ENCODE assay signal across 4 fruit fly cellular contexts in the genomic region with DNA sequence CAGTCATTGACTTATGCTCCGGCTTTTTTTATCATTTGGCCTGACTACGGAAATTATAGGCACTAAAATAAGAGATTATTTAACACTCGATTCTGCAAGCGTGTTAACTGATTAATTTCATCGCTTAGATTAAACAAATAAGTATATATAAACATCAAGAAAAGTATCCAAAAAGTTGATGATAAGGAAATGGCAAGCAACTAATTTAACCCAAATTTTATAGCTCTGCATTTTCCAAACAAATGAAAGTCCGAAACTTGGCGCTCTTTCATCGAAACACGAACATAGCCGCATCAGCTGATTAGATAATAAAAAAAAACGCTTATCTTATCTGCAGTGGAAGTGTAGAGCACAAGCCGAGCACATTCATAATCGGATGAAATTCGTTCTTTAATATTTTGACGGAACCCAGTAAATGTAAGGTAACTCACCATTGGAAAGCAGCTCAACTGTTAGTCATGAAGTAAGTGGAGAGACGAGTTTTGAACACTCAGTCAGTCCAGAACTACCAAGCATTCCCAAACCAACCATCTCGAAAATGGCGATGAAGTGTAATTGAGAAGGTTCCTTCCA.
TF ChIP-seq lines count a peak whose summit lies in the region.

TSS of gene CG18480 (plus strand) at position 407 of the 573 bp plus-strand sequence.

- TF ChIP-seq CTCF in whole organism, embryonic (GFP tag; optimal IDR thresholded peaks at IDR 0.05; lab: Kevin White, UChicago) = no peak

TF ChIP-seq in whole organism, adult, 20 proteins besides CTCF, POLR2A, EP300 and RAD21:
- TF ChIP-seq CG14711 (tag; optimal IDR thresholded peaks at IDR 0.05; lab: Kevin White, UChicago) = peak; percentile 22
- TF ChIP-seq kay (GFP tag; lab: Kevin White, UChicago; ENCODE audit: borderline replicate concordance) = peak; percentile 97
- TF ChIP-seq CG1620 (GFP tag; optimal IDR thresholded peaks at IDR 0.05; lab: Kevin White, UChicago) = peak; percentile 16
- peak; percentile 49 for TF ChIP-seq CG5204 (GFP tag; optimal IDR thresholded peaks at IDR 0.05; lab: Kevin White, UChicago)
- no peak for TF ChIP-seq Clk (GFP tag; optimal IDR thresholded peaks at IDR 0.05; lab: Kevin White, UChicago)
- TF ChIP-seq CG7101 (tag; optimal IDR thresholded peaks at IDR 0.05; lab: Kevin White, UChicago) = peak; percentile 74
- TF ChIP-seq Hr96 (GFP tag; optimal IDR thresholded peaks at IDR 0.05; lab: Kevin White, UChicago) = peak; percentile 65
- TF ChIP-seq CG12768 (GFP tag; optimal IDR thresholded peaks at IDR 0.05; lab: Kevin White, UChicago) = peak; percentile 52
- peak; percentile 70 for TF ChIP-seq Mnt (GFP tag; optimal IDR thresholded peaks at IDR 0.05; lab: Kevin White, UChicago)
- TF ChIP-seq ovo (GFP tag; optimal IDR thresholded peaks at IDR 0.05; lab: Kevin White, UChicago) = no peak
- peak; percentile 48 for TF ChIP-seq CG11617 (GFP tag; optimal IDR thresholded peaks at IDR 0.05; lab: Kevin White, UChicago)
- peak; percentile 46 for TF ChIP-seq CG7045 (GFP tag; optimal IDR thresholded peaks at IDR 0.05; lab: Kevin White, UChicago)
- TF ChIP-seq CG33017 (tag; optimal IDR thresholded peaks at IDR 0.05; lab: Kevin White, UChicago) = peak; percentile 50
- TF ChIP-seq toe (GFP tag; optimal IDR thresholded peaks at IDR 0.05; lab: Kevin White, UChicago) = peak; percentile 67
- TF ChIP-seq bab1 (GFP tag; optimal IDR thresholded peaks at IDR 0.05; lab: Kevin White, UChicago) = no peak

TF ChIP-seq in whole organism, embryonic, 481 proteins besides CTCF, POLR2A, EP300 and RAD21 (continues in another document):
- peak; percentile 31 for TF ChIP-seq CG10209 (GFP tag; optimal IDR thresholded peaks at IDR 0.05; lab: Kevin White, UChicago)
- TF ChIP-seq HLH54F (GFP tag; optimal IDR thresholded peaks at IDR 0.05; lab: Kevin White, UChicago) = peak; percentile 42
- peak; percentile 9 for TF ChIP-seq D19B (GFP tag; optimal IDR thresholded peaks at IDR 0.05; lab: Kevin White, UChicago)
- peak; percentile 41; the same call in 1 of the 3 replicates for TF ChIP-seq ase (GFP tag; IDR thresholded peaks at IDR 0.05; lab: Robert Waterston, UW)
- no peak for TF ChIP-seq jigr1 (GFP tag; IDR thresholded peaks at IDR 0.05; lab: Robert Waterston, UW)
- peak; percentile 25 for TF ChIP-seq HHEX (GFP tag; optimal IDR thresholded peaks at IDR 0.05; lab: Kevin White, UChicago)
- TF ChIP-seq E2f2 (GFP tag; IDR thresholded peaks at IDR 0.05; lab: Robert Waterston, UW) = 0 out of 2 replicates have a peak, but pooled peaks have one; percentile 34
- TF ChIP-seq Taf1 (GFP tag; IDR thresholded peaks at IDR 0.05; lab: Robert Waterston, UW) = peak; percentile 28; the same call in 1 of the 2 replicates
- no peak for TF ChIP-seq jing (GFP tag; optimal IDR thresholded peaks at IDR 0.05; lab: Kevin White, UChicago)
- TF ChIP-seq fd64A (GFP tag; optimal IDR thresholded peaks at IDR 0.05; lab: Kevin White, UChicago) = no peak
- peak; percentile 27; the same call in 1 of the 3 replicates for TF ChIP-seq dysf (GFP tag; IDR thresholded peaks at IDR 0.05; lab: Robert Waterston, UW)
- TF ChIP-seq Sin3A (optimal IDR thresholded peaks at IDR 0.05; lab: Kevin White, UChicago) = no peak
- no peak for TF ChIP-seq p53 (GFP tag; optimal IDR thresholded peaks at IDR 0.05; lab: Kevin White, UChicago)
- TF ChIP-seq Atf-2 (GFP tag; optimal IDR thresholded peaks at IDR 0.05; lab: Kevin White, UChicago) = peak; percentile 20
- TF ChIP-seq kay (GFP tag; optimal IDR thresholded peaks at IDR 0.05; lab: Kevin White, UChicago) = peak; percentile 81
- TF ChIP-seq Trl (optimal IDR thresholded peaks at IDR 0.05; lab: Kevin White, UChicago) = no peak
- peak; percentile 45 for TF ChIP-seq Trl (GFP tag; optimal IDR thresholded peaks at IDR 0.05; lab: Kevin White, UChicago)
- no peak for TF ChIP-seq hth (optimal IDR thresholded peaks at IDR 0.05; lab: Kevin White, UChicago)
- TF ChIP-seq pan (optimal IDR thresholded peaks at IDR 0.05; lab: Kevin White, UChicago) = no peak
- peak in 1 of 2 experiments; percentile 46 for TF ChIP-seq pan (GFP tag; optimal IDR thresholded peaks at IDR 0.05 in 1 of 2, IDR thresholded peaks at IDR 0.05 in 1 of 2)
- peak; percentile 50 for TF ChIP-seq Xbp1 (GFP tag; optimal IDR thresholded peaks at IDR 0.05; lab: Kevin White, UChicago)
- peak; percentile 31 for TF ChIP-seq pho (GFP tag; optimal IDR thresholded peaks at IDR 0.05; lab: Kevin White, UChicago)

TF ChIP-seq in whole organism, prepupa, 60 proteins besides CTCF, POLR2A, EP300 and RAD21:
- TF ChIP-seq Gug (GFP tag; IDR thresholded peaks at IDR 0.05; lab: Robert Waterston, UW) = no peak
- TF ChIP-seq Ets21C (GFP tag; optimal IDR thresholded peaks at IDR 0.05; lab: Kevin White, UChicago) = peak; percentile 44
- peak; percentile 21 for TF ChIP-seq CG6792 (GFP tag; optimal IDR thresholded peaks at IDR 0.05; lab: Kevin White, UChicago)
- TF ChIP-seq CG11294 (GFP tag; IDR thresholded peaks at IDR 0.05; lab: Robert Waterston, UW) = no peak
- TF ChIP-seq Sox102F (GFP tag; optimal IDR thresholded peaks at IDR 0.05; lab: Kevin White, UChicago) = peak; percentile 30
- TF ChIP-seq Eip93F (GFP tag; optimal IDR thresholded peaks at IDR 0.05; lab: Kevin White, UChicago) = no peak
- TF ChIP-seq acj6 (GFP tag; optimal IDR thresholded peaks at IDR 0.05; lab: Kevin White, UChicago) = no peak
- peak; percentile 87 for TF ChIP-seq vri (GFP tag; optimal IDR thresholded peaks at IDR 0.05; lab: Kevin White, UChicago)
- peak; percentile 54 for TF ChIP-seq Smox (GFP tag; optimal IDR thresholded peaks at IDR 0.05; lab: Kevin White, UChicago)
- peak; percentile 56 for TF ChIP-seq lz (GFP tag; optimal IDR thresholded peaks at IDR 0.05; lab: Kevin White, UChicago)
- TF ChIP-seq CG7368 (GFP tag; optimal IDR thresholded peaks at IDR 0.05; lab: Kevin White, UChicago) = no peak
- peak; percentile 12 for TF ChIP-seq Sox14 (GFP tag; optimal IDR thresholded peaks at IDR 0.05; lab: Kevin White, UChicago)
- 0 out of 3 replicates have a peak, but pooled peaks have one; percentile 12 for TF ChIP-seq eg (GFP tag; IDR thresholded peaks at IDR 0.05; lab: Robert Waterston, UW)
- TF ChIP-seq topi (GFP tag; optimal IDR thresholded peaks at IDR 0.05; lab: Kevin White, UChicago) = peak; percentile 24
- peak; percentile 80 for TF ChIP-seq Eip78C (GFP tag; lab: Kevin White, UChicago)
- no peak for TF ChIP-seq CG3032 (tag; optimal IDR thresholded peaks at IDR 0.05; lab: Kevin White, UChicago)
- peak; percentile 41 for TF ChIP-seq cyc (GFP tag; optimal IDR thresholded peaks at IDR 0.05; lab: Kevin White, UChicago)
- peak; percentile 52 for TF ChIP-seq Hr39 (GFP tag; optimal IDR thresholded peaks at IDR 0.05; lab: Kevin White, UChicago)
- peak; percentile 44 for TF ChIP-seq Met (GFP tag; optimal IDR thresholded peaks at IDR 0.05; lab: Kevin White, UChicago)
- peak; percentile 68 for TF ChIP-seq svp (GFP tag; lab: Kevin White, UChicago)
- TF ChIP-seq CG31627 (GFP tag; optimal IDR thresholded peaks at IDR 0.05; lab: Kevin White, UChicago) = peak; percentile 53

TF ChIP-seq in whole organism, wandering third instar larva, 38 proteins besides CTCF, POLR2A, EP300 and RAD21 (continues in another document):
- TF ChIP-seq Abd-B (GFP tag; optimal IDR thresholded peaks at IDR 0.05; lab: Kevin White, UChicago) (no peak), Mio (GFP tag; optimal IDR thresholded peaks at IDR 0.05; lab: Kevin White, UChicago) (no peak), Vsx2 (GFP tag; optimal IDR thresholded peaks at IDR 0.05; lab: Kevin White, UChicago; ENCODE audit: partially characterized antibody) (no peak), N (GFP tag; optimal IDR thresholded peaks at IDR 0.05; lab: Kevin White, UChicago) (no peak), CG32264 (GFP tag; optimal IDR thresholded peaks at IDR 0.05; lab: Kevin White, UChicago) (no peak), Hr78 (GFP tag; optimal IDR thresholded peaks at IDR 0.05; lab: Kevin White, UChicago) (no peak), jim (GFP tag; optimal IDR thresholded peaks at IDR 0.05; lab: Kevin White, UChicago) (no peak), sv (GFP tag; optimal IDR thresholded peaks at IDR 0.05; lab: Kevin White, UChicago) (no peak), HLH106 (tag; optimal IDR thresholded peaks at IDR 0.05; lab: Kevin White, UChicago) (peak; percentile 54), dl (GFP tag; optimal IDR thresholded peaks at IDR 0.05; lab: Kevin White, UChicago; ENCODE audit: insufficient read depth in 1 of 2, partially characterized antibody in 2 of 2) (no peak), woc (GFP tag; optimal IDR thresholded peaks at IDR 0.05; lab: Kevin White, UChicago) (peak; percentile 48), foxo (GFP tag; optimal IDR thresholded peaks at IDR 0.05; lab: Kevin White, UChicago) (peak in 1 of 2 experiments; percentile 82), br (GFP tag; optimal IDR thresholded peaks at IDR 0.05; lab: Kevin White, UChicago) (peak; percentile 66), Rel (GFP tag; optimal IDR thresholded peaks at IDR 0.05; lab: Kevin White, UChicago) (no peak), Rel (tag; optimal IDR thresholded peaks at IDR 0.05; lab: Kevin White, UChicago) (no peak), usp (GFP tag; optimal IDR thresholded peaks at IDR 0.05; lab: Kevin White, UChicago) (no peak), dmrt93B (GFP tag; optimal IDR thresholded peaks at IDR 0.05; lab: Kevin White, UChicago) (peak; percentile 6), fru (GFP tag; optimal IDR thresholded peaks at IDR 0.05; lab: Kevin White, UChicago) (peak; percentile 74), Hr83 (GFP tag; optimal IDR thresholded peaks at IDR 0.05; lab: Kevin White, UChicago; ENCODE audit: poor library complexity, severe bottlenecking) (peak; percentile 35), Sp1 (GFP tag; optimal IDR thresholded peaks at IDR 0.05; lab: Kevin White, UChicago) (peak; percentile 48), tai (GFP tag; optimal IDR thresholded peaks at IDR 0.05; lab: Kevin White, UChicago) (peak; percentile 16), Myc (optimal IDR thresholded peaks at IDR 0.05; lab: Kevin White, UChicago) (no peak), GATAd (GFP tag; optimal IDR thresholded peaks at IDR 0.05; lab: Kevin White, UChicago) (no peak), CG9705 (GFP tag; optimal IDR thresholded peaks at IDR 0.05; lab: Kevin White, UChicago) (no peak), dsf (GFP tag; optimal IDR thresholded peaks at IDR 0.05; lab: Kevin White, UChicago; ENCODE audit: borderline replicate concordance) (no peak), ey (GFP tag; optimal IDR thresholded peaks at IDR 0.05; lab: Kevin White, UChicago) (peak; percentile 68), sage (GFP tag; optimal IDR thresholded peaks at IDR 0.05; lab: Kevin White, UChicago) (no peak), pan (optimal IDR thresholded peaks at IDR 0.05; lab: Kevin White, UChicago) (no peak), brk (GFP tag; optimal IDR thresholded peaks at IDR 0.05; lab: Kevin White, UChicago) (peak; percentile 58), Hnf4 (GFP tag; optimal IDR thresholded peaks at IDR 0.05; lab: Kevin White, UChicago) (peak; percentile 57), lola (GFP tag; optimal IDR thresholded peaks at IDR 0.05; lab: Kevin White, UChicago) (no peak), OdsH (GFP tag; optimal IDR thresholded peaks at IDR 0.05; lab: Kevin White, UChicago) (peak; percentile 59), rgr (GFP tag; optimal IDR thresholded peaks at IDR 0.05; lab: Kevin White, UChicago) (peak; percentile 76)
